Worm (Caenorhabditis elegans): ENCODE measurements around the gene F48G7.10.

Gene F48G7.10

DNA sequence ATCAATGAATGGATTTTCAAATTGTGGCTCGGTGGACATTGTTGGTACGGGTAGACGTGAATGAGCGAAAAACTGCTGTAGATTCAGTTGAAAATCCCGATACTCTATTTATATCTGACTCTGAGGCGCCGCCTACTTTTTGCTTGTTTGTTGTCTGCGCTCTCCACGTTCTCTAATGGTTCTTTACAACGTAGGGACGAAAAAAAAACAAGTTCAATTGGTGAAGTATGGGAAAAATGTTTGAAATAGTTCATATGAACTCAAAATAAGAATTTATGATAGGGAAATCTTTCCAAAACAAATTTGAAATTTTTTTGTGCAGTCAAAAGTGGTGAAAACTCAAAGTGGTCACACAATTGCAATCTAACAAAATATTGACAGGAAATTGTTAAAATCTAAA is at the start of gene F48G7.10:
TSS of gene F48G7.10 (minus strand) at position 101 of the 400 bp plus-strand sequence.
- TF ChIP-seq ceh-24 (tag; optimal IDR thresholded peaks at IDR 0.05) (no peak), ceh-48 (tag; optimal IDR thresholded peaks at IDR 0.05) (no peak), ref-2 (tag; optimal IDR thresholded peaks at IDR 0.05) (no peak), tbx-7 (tag; optimal IDR thresholded peaks at IDR 0.05) (no peak), sox-2 (GFP tag; IDR thresholded peaks at IDR 0.05) (no peak), npax-4 (tag; optimal IDR thresholded peaks at IDR 0.05) (no peak), ceh-6 (GFP tag; optimal IDR thresholded peaks at IDR 0.05) (no peak), nfya-1 (tag; optimal IDR thresholded peaks at IDR 0.05) (no peak), unc-86 (tag; optimal IDR thresholded peaks at IDR 0.05) (no peak), K09A11.1 (tag; optimal IDR thresholded peaks at IDR 0.05; ENCODE audit: insufficient read depth) (no peak), ahr-1 (tag; optimal IDR thresholded peaks at IDR 0.05) (no peak), pros-1 (tag; optimal IDR thresholded peaks at IDR 0.05) (no peak)

DNA sequence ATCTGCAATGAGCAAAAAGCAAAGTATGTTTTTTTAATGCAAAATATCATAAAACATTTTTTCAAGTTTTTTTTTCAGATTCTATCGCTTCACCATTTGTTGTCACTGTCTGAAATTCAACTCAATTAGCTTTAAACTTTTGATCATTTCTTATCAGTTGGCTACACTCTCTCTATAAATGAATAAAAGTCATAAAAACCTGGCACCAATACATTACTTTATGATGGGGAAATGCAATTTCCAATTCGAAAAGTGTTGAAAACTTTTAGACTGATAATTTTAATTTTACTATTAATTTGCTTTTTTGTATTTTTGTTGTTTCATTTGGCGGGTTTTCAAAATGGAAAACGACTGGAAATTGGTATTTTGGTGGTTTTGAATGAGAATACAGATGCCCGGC is 49.1 kb upstream of the F48G7.10 start, which contains the start of gene F31F4.1:
TSS of gene F31F4.1 (plus strand) at position 203 of the 400 bp plus-strand sequence.
- TF ChIP-seq unc-86 (tag; optimal IDR thresholded peaks at IDR 0.05) (no peak), npax-4 (tag; optimal IDR thresholded peaks at IDR 0.05) (no peak), dmd-4 (tag; optimal IDR thresholded peaks at IDR 0.05; ENCODE audit: borderline replicate concordance) (no peak), pha-4 (tag; optimal IDR thresholded peaks at IDR 0.05) (no peak), hlh-8 (tag; optimal IDR thresholded peaks at IDR 0.05) (no peak), tbx-7 (tag; optimal IDR thresholded peaks at IDR 0.05) (no peak), fax-1 (tag; optimal IDR thresholded peaks at IDR 0.05) (no peak), unc-55 (GFP tag; optimal IDR thresholded peaks at IDR 0.05) (no peak)

DNA sequence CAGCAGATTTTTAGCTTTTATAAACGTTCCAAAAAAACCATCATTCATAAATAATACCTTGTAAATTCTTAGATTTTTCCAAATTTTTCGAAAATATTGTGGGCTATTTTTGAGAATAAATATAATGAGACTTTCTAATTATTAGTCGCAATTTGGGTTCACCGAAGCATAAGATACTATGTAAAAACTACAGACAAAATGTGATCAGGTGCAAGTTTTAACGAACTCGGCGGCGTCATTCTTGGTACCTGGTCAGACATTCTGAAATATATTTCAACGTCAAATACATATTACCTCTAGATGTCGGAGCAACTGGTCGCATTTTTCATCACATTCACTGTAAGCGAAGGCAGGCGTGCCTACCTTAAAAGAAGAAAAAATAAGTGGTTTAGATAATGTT is 47.3 kb upstream of the F48G7.10 start, which contains the start of gene srx-23:
TSS of gene srx-23 (plus strand) at position 301 of the 400 bp plus-strand sequence.
- TF ChIP-seq tbx-2 (tag; optimal IDR thresholded peaks at IDR 0.05) (no peak), pros-1 (tag; optimal IDR thresholded peaks at IDR 0.05) (no peak), eyg-1 (tag; optimal IDR thresholded peaks at IDR 0.05) (no peak), pat-9 (tag; optimal IDR thresholded peaks at IDR 0.05) (no peak), dmd-4 (tag; optimal IDR thresholded peaks at IDR 0.05; ENCODE audit: borderline replicate concordance) (no peak), syd-9 (tag; optimal IDR thresholded peaks at IDR 0.05) (no peak), C08G9.2 (tag; optimal IDR thresholded peaks at IDR 0.05) (no peak), C38D4.7 (GFP tag; optimal IDR thresholded peaks at IDR 0.05) (no peak)

DNA sequence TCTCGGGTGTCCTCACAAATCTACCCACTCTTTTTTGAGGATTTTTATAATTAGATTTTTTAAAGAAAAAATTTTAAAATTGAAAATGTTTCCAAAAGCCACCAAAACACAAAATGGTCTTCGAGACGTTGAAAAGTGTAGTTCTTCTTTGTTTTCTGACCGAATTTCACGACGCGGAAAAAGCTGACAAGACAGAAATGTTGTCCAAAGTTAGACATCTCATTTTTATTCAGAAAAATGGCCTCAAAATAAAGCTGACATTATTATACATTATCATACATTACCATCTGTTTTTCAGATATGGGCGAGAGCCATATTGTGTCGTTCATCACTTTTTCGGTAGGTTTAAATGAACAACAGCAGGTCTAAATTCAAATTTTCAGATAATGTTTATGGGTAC is 44.9 kb upstream of the F48G7.10 start, which contains the start of gene srx-22:
TSS of gene srx-22 (plus strand) at position 301 of the 400 bp plus-strand sequence.
- no peak for TF ChIP-seq C38D4.7 (GFP tag; optimal IDR thresholded peaks at IDR 0.05)
- TF ChIP-seq tbx-2 (tag; optimal IDR thresholded peaks at IDR 0.05), result no peak
- no peak for TF ChIP-seq ceh-22 (tag; optimal IDR thresholded peaks at IDR 0.05)
- no peak for TF ChIP-seq ceh-31 (tag; optimal IDR thresholded peaks at IDR 0.05)
- TF ChIP-seq hlh-15 (tag; optimal IDR thresholded peaks at IDR 0.05), result no peak
- TF ChIP-seq C08G9.2 (tag; optimal IDR thresholded peaks at IDR 0.05), result no peak
- no peak for TF ChIP-seq syd-9 (tag; optimal IDR thresholded peaks at IDR 0.05)
- TF ChIP-seq ceh-2 (tag; optimal IDR thresholded peaks at IDR 0.05), result no peak
- no peak for TF ChIP-seq ahr-1 (tag; optimal IDR thresholded peaks at IDR 0.05)
- no peak for TF ChIP-seq T23F11.4 (GFP tag; optimal IDR thresholded peaks at IDR 0.05)

DNA sequence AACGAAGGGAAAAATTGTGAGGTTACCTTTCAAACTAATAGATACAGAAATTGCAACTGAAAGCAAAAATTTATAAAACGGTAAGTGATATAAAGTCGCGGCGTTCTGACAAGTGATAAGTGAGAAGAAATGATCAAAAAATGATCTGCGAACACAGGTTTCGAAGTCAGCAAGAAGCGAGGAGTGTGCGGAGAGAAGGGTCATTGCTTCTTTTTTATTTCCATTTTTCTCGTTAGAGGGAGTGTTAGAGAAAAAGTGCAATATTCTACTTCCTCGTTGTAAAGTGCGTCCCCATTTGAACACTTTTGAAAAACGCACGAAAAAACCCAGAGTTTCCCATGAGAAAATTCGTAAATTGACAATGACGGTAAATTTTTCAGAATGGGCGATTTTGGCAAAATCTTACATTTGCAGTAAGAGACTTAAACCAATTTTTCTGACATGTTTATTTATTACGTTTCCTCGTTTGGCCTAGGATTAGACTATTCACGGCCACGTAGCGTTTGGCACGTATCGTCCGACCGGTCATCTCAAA is 41.9 kb upstream of the F48G7.10 start, which contains the start of the genes fbxa-72 and srx-21:
TSS of gene fbxa-72 (minus strand) at position 204 of the 535 bp plus-strand sequence.
TSS of gene srx-21 (plus strand) at position 485 of the 535 bp plus-strand sequence.
- TF ChIP-seq unc-3 (GFP tag; conservative IDR thresholded peaks at IDR 0.05), result no peak
- TF ChIP-seq unc-3 (tag; optimal IDR thresholded peaks at IDR 0.05), result no peak
- TF ChIP-seq ztf-16 (tag; optimal IDR thresholded peaks at IDR 0.05), result no peak
- no peak for TF ChIP-seq lin-11 (tag; optimal IDR thresholded peaks at IDR 0.05)
- no peak for TF ChIP-seq ref-2 (tag; optimal IDR thresholded peaks at IDR 0.05)
- no peak for TF ChIP-seq unc-86 (tag; optimal IDR thresholded peaks at IDR 0.05)
- TF ChIP-seq F13H6.1 (tag; optimal IDR thresholded peaks at IDR 0.05), result no peak
- TF ChIP-seq ets-4 (tag; optimal IDR thresholded peaks at IDR 0.05), result no peak
- no peak for TF ChIP-seq odd-2 (tag; optimal IDR thresholded peaks at IDR 0.05)
- no peak for TF ChIP-seq ceh-2 (tag; optimal IDR thresholded peaks at IDR 0.05)
- TF ChIP-seq hlh-15 (tag; optimal IDR thresholded peaks at IDR 0.05), result no peak
- no peak for TF ChIP-seq nhr-11 (tag; optimal IDR thresholded peaks at IDR 0.05)
